Worm (Caenorhabditis elegans) whole organism, early embryonic: ENCODE results near the gene nhr-237.

Source experiments
- ama-1 ChIP-seq: fragments of 150-350 bp; optimal IDR thresholded peaks from 2 replicates; lab custom pipeline; 2014
- pes-1 ChIP-seq: fragments of 200-800 bp; sonication (Bioruptor generic); IDR thresholded peaks from 2 replicates; pipeline ENCODE4 v1.3.6; 2022; ENCODE audit warnings: missing genetic modification reagents, missing genetic modification characterization, missing compliant biosample characterization
- tbx-37 ChIP-seq: fragments of 200-800 bp; sonication (Bioruptor generic); conservative IDR thresholded peaks from 2 replicates; pipeline ENCODE4 v1.3.6; 2022; ENCODE audit warnings: missing genetic modification reagents, missing genetic modification characterization, missing compliant biosample characterization

DNA sequence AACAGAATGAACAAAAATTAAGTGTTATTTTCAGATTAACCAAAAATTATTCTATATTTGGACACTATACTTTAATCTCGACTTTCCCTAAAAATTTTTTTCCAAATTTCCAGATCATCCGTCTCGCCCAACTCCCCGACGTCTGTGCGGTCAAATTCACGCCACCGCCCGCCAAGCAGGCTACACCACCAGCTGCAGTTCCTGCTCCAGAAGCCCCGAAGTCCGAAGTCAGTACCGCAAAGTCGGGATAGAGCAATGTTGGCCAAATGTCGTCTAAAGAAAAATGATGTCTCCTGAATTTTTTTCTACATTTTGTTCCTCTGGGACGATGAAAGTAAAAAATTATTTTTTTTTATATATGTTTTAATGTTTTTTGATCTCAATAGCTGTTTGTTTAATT is 16.1 kb upstream of the nhr-237 start:
- TF ChIP-seq ama-1 (lab: Kevin White, UChicago) (no peak), tbx-37 (GFP tag; lab: Robert Waterston, UW) (no peak), pes-1 (GFP tag; lab: Robert Waterston, UW) (no peak)
